Worm (Caenorhabditis elegans) whole organism, L2 larva: ENCODE results near the gene Y34B4A.10.

ENCODE experiments used
- ama-1 ChIP-seq: fragments of 150-350 bp; optimal IDR thresholded peaks from 2 replicates; lab custom pipeline; 2018; ENCODE audit warnings: inconsistent platforms
- ceh-82 ChIP-seq: fragments of 150-350 bp; optimal IDR thresholded peaks from 2 replicates; lab custom pipeline; 2014; ENCODE audit warnings: missing biosample characterization, missing genetic modification characterization
- lsy-2 ChIP-seq, 2 experiments: fragments of 150-350 bp in 1 of 2; sonication (generic microtip) in 1 of 2; optimal IDR thresholded peaks; 2 replicates each; lab custom pipeline; 2014 to 2017; ENCODE audit warnings: missing biosample characterization in 2 of 2, missing genetic modification characterization in 2 of 2
- nhr-12 ChIP-seq: fragments of 150-350 bp; optimal IDR thresholded peaks from 2 replicates; lab custom pipeline; 2014; ENCODE audit warnings: missing biosample characterization, missing genetic modification characterization
- nhr-25 ChIP-seq: fragments of 150-350 bp; sonication (generic microtip); optimal IDR thresholded peaks from 3 replicates; lab custom pipeline; 2014; ENCODE audit warnings: missing biosample characterization, missing genetic modification characterization
- sma-9 ChIP-seq, 2 experiments: fragments of 150-350 bp in 1 of 2; sonication (generic microtip) in 1 of 2; optimal IDR thresholded peaks; 2 replicates each; lab custom pipeline; 2014 to 2016; ENCODE audit warnings: missing genetic modification characterization in 2 of 2, mild to moderate bottlenecking in 1 of 2, missing biosample characterization in 1 of 2, missing compliant biosample characterization in 1 of 2, missing genetic modification reagents in 1 of 2, moderate library complexity in 1 of 2
- zag-1 ChIP-seq: fragments of 150-350 bp; optimal IDR thresholded peaks from 2 replicates; lab custom pipeline; 2014; ENCODE audit warnings: missing biosample characterization, missing genetic modification characterization

DNA sequence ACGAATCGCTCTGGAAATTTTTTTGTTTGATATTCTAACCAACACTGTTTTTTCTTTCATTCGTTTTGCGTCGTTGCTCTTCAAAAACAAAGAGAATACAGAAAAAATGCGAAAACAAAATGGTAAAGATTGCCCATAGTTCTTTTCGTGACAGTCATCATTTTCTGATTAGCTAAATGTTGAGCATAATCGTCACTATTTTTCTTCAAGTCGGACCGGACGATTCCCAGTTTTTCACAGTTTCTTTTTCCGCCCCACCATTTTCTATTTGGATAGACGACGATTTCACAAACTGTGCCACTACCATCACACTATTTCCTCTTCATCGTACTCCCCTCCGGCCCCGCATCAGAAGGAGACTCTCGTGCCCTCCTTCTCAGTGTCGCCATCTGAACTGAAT, 13.9 kb downstream of the Y34B4A.10 start:
- TF ChIP-seq ceh-82 (no peak), ama-1 (lab: Kevin White, UChicago) (no peak), nhr-25 (no peak), lsy-2 (tag; optimal IDR thresholded peaks at IDR 0.05; lab: Kevin White, UChicago) (no peak), zag-1 (tag; lab: Kevin White, UChicago) (no peak), nhr-12 (no peak), sma-9 (GFP tag; optimal IDR thresholded peaks at IDR 0.05; lab: Kevin White, UChicago) (no peak), sma-9 (tag; optimal IDR thresholded peaks at IDR 0.05; lab: Kevin White, UChicago) (no peak)
